Worm (Caenorhabditis elegans) whole organism, L4 larva: ENCODE data around the gene srh-30.

Experiments used
- ZK546.5 ChIP-seq, 2 experiments: sonication (generic microtip); optimal IDR thresholded peaks; 2 replicates each; lab custom pipeline; 2017; ENCODE audit warnings: missing biosample characterization in 2 of 2, missing genetic modification characterization in 2 of 2
- ceh-20 ChIP-seq: fragments of 200-800 bp; sonication (Bioruptor generic); IDR thresholded peaks from 2 replicates; pipeline ENCODE4 v1.3.6; 2022; ENCODE audit warnings: missing genetic modification reagents, missing genetic modification characterization, missing compliant biosample characterization
- ces-1 ChIP-seq: fragments of 150-350 bp; sonication (generic microtip); optimal IDR thresholded peaks from 4 replicates; lab custom pipeline; 2014; ENCODE audit warnings: missing biosample characterization, missing genetic modification reagents, missing genetic modification characterization
- set-16 ChIP-seq: fragments of 200-800 bp; sonication (Bioruptor generic); IDR thresholded peaks from 2 replicates; pipeline ENCODE4 v1.3.6; 2022; ENCODE audit warnings: missing genetic modification reagents, missing genetic modification characterization, missing compliant biosample characterization
- skn-1 ChIP-seq: fragments of 150-350 bp; optimal IDR thresholded peaks from 2 replicates; lab custom pipeline; 2014; ENCODE audit warnings: missing biosample characterization, missing genetic modification characterization

ce11 chrV:6813862-6814261, 42.3 kb upstream of the srh-30 start:
- TF ChIP-seq ces-1 (GFP tag; lab: Kevin White, UChicago) = no peak
- no peak for TF ChIP-seq ZK546.5 (tag; optimal IDR thresholded peaks at IDR 0.05; lab: Kevin White, UChicago)
- no peak for TF ChIP-seq ceh-20 (GFP tag; lab: Robert Waterston, UW)
- no peak for TF ChIP-seq set-16 (GFP tag; lab: Robert Waterston, UW)
- no peak for TF ChIP-seq skn-1 (tag; lab: Kevin White, UChicago)
